Fruit fly (Drosophila melanogaster) whole organism, embryonic: Measurements from ENCODE around the gene Cyp4d1.

ENCODE experiments used
- Abd-B ChIP-seq: fragments of 200-800 bp; sonication (Bioruptor generic); optimal IDR thresholded peaks from 2 replicates; lab custom pipeline; 2018; ENCODE audit warnings: missing biosample characterization, mild to moderate bottlenecking, missing genetic modification characterization, moderate library complexity
- CG10209 ChIP-seq: fragments of 200-800 bp; sonication (Bioruptor generic); optimal IDR thresholded peaks from 3 replicates; lab custom pipeline; 2017; ENCODE audit warnings: missing biosample characterization, mild to moderate bottlenecking, missing genetic modification characterization, missing genetic modification reagents
- CG10267 ChIP-seq: fragments of 200-800 bp; sonication (Bioruptor generic); optimal IDR thresholded peaks from 2 replicates; lab custom pipeline; 2018; ENCODE audit warnings: missing biosample characterization, mild to moderate bottlenecking, missing genetic modification characterization, moderate library complexity
- CG10321 ChIP-seq: fragments of 200-800 bp; sonication (Bioruptor generic); IDR thresholded peaks from 2 replicates; pipeline ENCODE4 v1.3.6; 2022; ENCODE audit warnings: missing biosample characterization, missing genetic modification characterization
- CG12155 ChIP-seq: fragments of 200-800 bp; sonication (Bioruptor generic); optimal IDR thresholded peaks from 3 replicates; lab custom pipeline; 2016; ENCODE audit warnings: missing biosample characterization, missing genetic modification characterization
- CG12769 ChIP-seq: fragments of 200-800 bp; sonication (Bioruptor generic); optimal IDR thresholded peaks from 2 replicates; lab custom pipeline; 2019; ENCODE audit warnings: missing biosample characterization, mild to moderate bottlenecking, missing genetic modification characterization, moderate library complexity
- CG13424 ChIP-seq: fragments of 200-800 bp; sonication (Bioruptor generic); optimal IDR thresholded peaks from 2 replicates; lab custom pipeline; 2019; ENCODE audit warnings: missing biosample characterization, mild to moderate bottlenecking, missing genetic modification characterization, moderate library complexity
- CG13775 ChIP-seq: fragments of 200-800 bp; sonication (Bioruptor generic); optimal IDR thresholded peaks from 3 replicates; lab custom pipeline; 2017; ENCODE audit warnings: missing biosample characterization, mild to moderate bottlenecking, missing genetic modification characterization
- CG15696 ChIP-seq: fragments of 200-800 bp; sonication (Bioruptor generic); optimal IDR thresholded peaks from 2 replicates; lab custom pipeline; 2019; ENCODE audit warnings: missing biosample characterization, mild to moderate bottlenecking, missing genetic modification characterization, moderate library complexity
- CG17186 ChIP-seq: fragments of 200-800 bp; sonication (Bioruptor generic); optimal IDR thresholded peaks from 3 replicates; lab custom pipeline; 2017; ENCODE audit warnings: missing biosample characterization, missing genetic modification reagents, missing genetic modification characterization
- CG17361 ChIP-seq: fragments of 200-800 bp; sonication (Bioruptor generic); IDR thresholded peaks from 3 replicates; pipeline ENCODE4 v1.3.6; 2022; ENCODE audit warnings: missing biosample characterization, missing genetic modification characterization
- CG18262 ChIP-seq: fragments of 200-800 bp; optimal IDR thresholded peaks from 3 replicates; lab custom pipeline; 2019; ENCODE audit warnings: missing biosample characterization, mild to moderate bottlenecking, missing genetic modification characterization, moderate library complexity
- CG1832 ChIP-seq: fragments of 200-800 bp; sonication (Bioruptor generic); optimal IDR thresholded peaks from 2 replicates; lab custom pipeline; 2017; ENCODE audit warnings: missing biosample characterization, mild to moderate bottlenecking, missing genetic modification characterization, inconsistent platforms
- CG18599 ChIP-seq: fragments of 200-800 bp; sonication (Bioruptor generic); optimal IDR thresholded peaks from 3 replicates; lab custom pipeline; 2017; ENCODE audit warnings: missing biosample characterization, missing genetic modification characterization, mild to moderate bottlenecking, moderate library complexity, missing genetic modification reagents
- CG5180 ChIP-seq: fragments of 200-800 bp; sonication (Bioruptor generic); optimal IDR thresholded peaks from 3 replicates; lab custom pipeline; 2017; ENCODE audit warnings: missing biosample characterization, missing genetic modification characterization, mild to moderate bottlenecking, moderate library complexity, missing genetic modification reagents
- CG6272 ChIP-seq: fragments of 200-800 bp; sonication (Bioruptor generic); IDR thresholded peaks from 2 replicates; pipeline ENCODE4 v1.3.6; 2022; ENCODE audit warnings: missing biosample characterization, missing genetic modification characterization
- CG6689 ChIP-seq: fragments of 200-800 bp; sonication (Bioruptor generic); IDR thresholded peaks from 2 replicates; pipeline ENCODE4 v1.3.6; 2022; ENCODE audit warnings: missing biosample characterization, missing genetic modification characterization
- CG6854 ChIP-seq: fragments of 200-800 bp; sonication (Bioruptor generic); optimal IDR thresholded peaks from 3 replicates; lab custom pipeline; 2017; ENCODE audit warnings: missing biosample characterization, mild to moderate bottlenecking, missing genetic modification characterization
- CG8290 ChIP-seq, 3 experiments: fragments of 200-800 bp; sonication (Bioruptor generic); optimal IDR thresholded peaks; 2 replicates each; lab custom pipeline; 2016 to 2019; ENCODE audit warnings: missing biosample characterization in 3 of 3, missing genetic modification characterization in 3 of 3, mild to moderate bottlenecking in 2 of 3, moderate library complexity in 1 of 3
- CG8478 ChIP-seq: fragments of >200 bp; optimal IDR thresholded peaks from 2 replicates; lab custom pipeline; 2018
- Dad ChIP-seq: fragments of 200-800 bp; sonication (Bioruptor generic); optimal IDR thresholded peaks from 3 replicates; lab custom pipeline; 2016; ENCODE audit warnings: missing biosample characterization, missing genetic modification characterization
- Dip3 ChIP-seq: fragments of 200-800 bp; sonication (Bioruptor generic); optimal IDR thresholded peaks from 3 replicates; lab custom pipeline; 2016; ENCODE audit warnings: missing biosample characterization, missing genetic modification characterization
- ERR ChIP-seq: fragments of 200-800 bp; sonication (Bioruptor generic); optimal IDR thresholded peaks from 2 replicates; lab custom pipeline; 2016; ENCODE audit warnings: missing biosample characterization, missing genetic modification characterization
- Hr51 ChIP-seq, 2 experiments: fragments of 200-800 bp; sonication (Bioruptor generic); optimal IDR thresholded peaks; 2 replicates in 1 of 2; 3 replicates in 1 of 2; lab custom pipeline; 2016 to 2018; ENCODE audit warnings: missing biosample characterization in 2 of 2, missing genetic modification characterization in 2 of 2, mild to moderate bottlenecking in 1 of 2, moderate library complexity in 1 of 2
- Lpt ChIP-seq: fragments of >200 bp; optimal IDR thresholded peaks from 2 replicates; lab custom pipeline; 2018; ENCODE audit warnings: missing biosample characterization, missing genetic modification characterization
- MTF-1 ChIP-seq: fragments of 200-800 bp; sonication (Bioruptor generic); optimal IDR thresholded peaks from 2 replicates; lab custom pipeline; 2018; ENCODE audit warnings: missing biosample characterization, mild to moderate bottlenecking, missing genetic modification characterization, borderline replicate concordance
- NK7.1 ChIP-seq: fragments of 200-800 bp; sonication (Bioruptor generic); optimal IDR thresholded peaks from 3 replicates; lab custom pipeline; 2016; ENCODE audit warnings: missing biosample characterization, missing genetic modification characterization
- Nf-YB ChIP-seq: fragments of 200-800 bp; sonication (Bioruptor generic); optimal IDR thresholded peaks from 3 replicates; lab custom pipeline; 2019; ENCODE audit warnings: missing biosample characterization, mild to moderate bottlenecking, missing genetic modification characterization, moderate library complexity
- NfI ChIP-seq: fragments of 200-800 bp; sonication (Bioruptor generic); optimal IDR thresholded peaks from 3 replicates; lab custom pipeline; 2018; ENCODE audit warnings: missing biosample characterization, mild to moderate bottlenecking, missing genetic modification characterization, moderate library complexity
- Opbp ChIP-seq: fragments of 200-800 bp; sonication (Bioruptor generic); IDR thresholded peaks from 3 replicates; pipeline ENCODE4 v1.3.6; 2022; ENCODE audit warnings: missing biosample characterization, missing genetic modification characterization; ENCODE audit not compliant: partially characterized antibody
- Pdp1 ChIP-seq, 2 experiments: fragments of 200-800 bp; sonication (Bioruptor generic); optimal IDR thresholded peaks; 3 replicates each; lab custom pipeline; 2016; ENCODE audit warnings: missing biosample characterization in 2 of 2, missing genetic modification characterization in 2 of 2, mild to moderate bottlenecking in 1 of 2, moderate library complexity in 1 of 2
- Trl ChIP-seq, 3 experiments: fragments of >200 bp in 2 of 3; fragments of 200-800 bp in 1 of 3; sonication (Bioruptor generic) in 1 of 3; optimal IDR thresholded peaks; 2 replicates in 1 of 3; 3 replicates in 2 of 3; lab custom pipeline; 2016 to 2017; ENCODE audit warnings: missing biosample characterization in 1 of 3, missing genetic modification characterization in 1 of 3
- az2 ChIP-seq: fragments of 200-800 bp; sonication (Bioruptor generic); optimal IDR thresholded peaks from 3 replicates; lab custom pipeline; 2016; ENCODE audit warnings: missing biosample characterization, missing genetic modification characterization
- ewg ChIP-seq: fragments of 200-800 bp; sonication (Bioruptor generic); optimal IDR thresholded peaks from 3 replicates; lab custom pipeline; 2017; ENCODE audit warnings: mild to moderate bottlenecking, missing biosample characterization, missing genetic modification reagents, missing genetic modification characterization
- exex ChIP-seq: fragments of 200-800 bp; sonication (Bioruptor generic); optimal IDR thresholded peaks from 4 replicates; lab custom pipeline; 2018; ENCODE audit warnings: missing biosample characterization, mild to moderate bottlenecking, missing genetic modification characterization, moderate library complexity
- fd102C ChIP-seq: fragments of 200-800 bp; sonication (Bioruptor generic); optimal IDR thresholded peaks from 2 replicates; lab custom pipeline; 2018; ENCODE audit warnings: missing biosample characterization, mild to moderate bottlenecking, missing genetic modification characterization, moderate library complexity
- fd3F ChIP-seq: fragments of 200-800 bp; sonication (Bioruptor generic); optimal IDR thresholded peaks from 2 replicates; lab custom pipeline; 2018; ENCODE audit warnings: missing biosample characterization, mild to moderate bottlenecking, missing genetic modification characterization, moderate library complexity
- ftz-f1 ChIP-seq: fragments of 200-800 bp; sonication (Bioruptor generic); optimal IDR thresholded peaks from 2 replicates; lab custom pipeline; 2016; ENCODE audit warnings: missing biosample characterization, missing genetic modification characterization
- hbn ChIP-seq: fragments of 200-800 bp; sonication (Bioruptor generic); IDR thresholded peaks from 2 replicates; pipeline ENCODE4 v1.3.6; 2022; ENCODE audit warnings: missing biosample characterization, missing genetic modification characterization; ENCODE audit not compliant: partially characterized antibody
- kay ChIP-seq: fragments of 200-800 bp; sonication (Bioruptor generic); optimal IDR thresholded peaks from 2 replicates; lab custom pipeline; 2016; ENCODE audit warnings: missing biosample characterization, missing genetic modification characterization
- mld ChIP-seq: fragments of 200-800 bp; sonication (Bioruptor generic); IDR thresholded peaks from 3 replicates; pipeline ENCODE4 v1.3.6; 2022; ENCODE audit warnings: missing biosample characterization, missing genetic modification characterization; ENCODE audit not compliant: partially characterized antibody
- onecut ChIP-seq: fragments of 200-800 bp; sonication (Bioruptor generic); IDR thresholded peaks from 2 replicates; pipeline ENCODE4 v1.3.6; 2022; ENCODE audit warnings: missing biosample characterization, missing genetic modification characterization
- otp ChIP-seq: fragments of 200-800 bp; sonication (Bioruptor generic); IDR thresholded peaks from 3 replicates; pipeline ENCODE4, ENCODE4 v1.3.6; 2022; ENCODE audit warnings: missing biosample characterization, missing genetic modification characterization
- sd ChIP-seq: fragments of 200-800 bp; sonication (Bioruptor generic); optimal IDR thresholded peaks from 3 replicates; lab custom pipeline; 2018; ENCODE audit warnings: missing biosample characterization, mild to moderate bottlenecking, missing genetic modification characterization, moderate library complexity
- sens ChIP-seq: fragments of 200-800 bp; sonication (Bioruptor generic); peaks from one replicate; lab custom pipeline; 2016; ENCODE audit warnings: missing biosample characterization, missing genetic modification characterization
- seq ChIP-seq: fragments of 200-800 bp; sonication (Bioruptor generic); IDR thresholded peaks from 2 replicates; pipeline ENCODE4 v1.3.6; 2022; ENCODE audit warnings: missing biosample characterization, missing genetic modification characterization
- shn ChIP-seq: fragments of 200-800 bp; sonication (Bioruptor generic); optimal IDR thresholded peaks from 3 replicates; lab custom pipeline; 2016; ENCODE audit warnings: missing biosample characterization, missing genetic modification characterization
- stc ChIP-seq: fragments of 200-800 bp; sonication (Bioruptor generic); IDR thresholded peaks from 2 replicates; pipeline ENCODE4 v1.3.6; 2022; ENCODE audit warnings: missing biosample characterization, missing genetic modification characterization
- tin ChIP-seq: fragments of 200-800 bp; sonication (Bioruptor generic); optimal IDR thresholded peaks from 3 replicates; lab custom pipeline; 2016; ENCODE audit warnings: missing biosample characterization, missing genetic modification characterization
- tx ChIP-seq: fragments of 200-800 bp; sonication (Bioruptor generic); optimal IDR thresholded peaks from 2 replicates; lab custom pipeline; 2016; ENCODE audit warnings: missing biosample characterization, missing genetic modification characterization

The Cyp4d1 gene

dm6 chrX:2138417-2138816 lies 23.6 kb downstream of the Cyp4d1 start (continued):
- TF ChIP-seq CG17186 (no peak), Dad (no peak), CG13424 (no peak), CG5180 (GFP tag; lab: Kevin White, UChicago) (no peak), shn (no peak), sd (tag; lab: Kevin White, UChicago) (peak; percentile 67), CG6854 (no peak), Dip3 (no peak), onecut (GFP tag; lab: Robert Waterston, UW) (no peak), CG10209 (GFP tag; lab: Kevin White, UChicago) (no peak), CG10321 (peak; percentile 51), CG17361 (GFP tag; lab: Robert Waterston, UW) (no peak), CG18262 (no peak), fd102C (GFP tag; lab: Kevin White, UChicago) (no peak), hbn (no peak), ERR (GFP tag; lab: Kevin White, UChicago) (no peak), CG18599 (GFP tag; lab: Kevin White, UChicago) (peak; percentile 13), NK7.1 (GFP tag; lab: Kevin White, UChicago) (no peak), seq (GFP tag; lab: Robert Waterston, UW) (no peak), Abd-B (GFP tag; lab: Kevin White, UChicago) (peak; percentile 60), ewg (peak; percentile 79), CG6689 (GFP tag; lab: Robert Waterston, UW) (no peak), CG8290 (GFP tag; optimal IDR thresholded peaks at IDR 0.05; lab: Kevin White, UChicago) (no peak), CG8290 (tag; optimal IDR thresholded peaks at IDR 0.05; lab: Kevin White, UChicago) (no peak), Trl (optimal IDR thresholded peaks at IDR 0.05; lab: Kevin White, UChicago) (peak in 1 of 2 experiments; percentile 76), Trl (GFP tag; optimal IDR thresholded peaks at IDR 0.05; lab: Kevin White, UChicago) (no peak), CG6272 (GFP tag; lab: Robert Waterston, UW) (no peak), exex (tag; lab: Kevin White, UChicago) (peak; percentile 18), CG12155 (no peak), stc (GFP tag; lab: Robert Waterston, UW) (no peak), az2 (GFP tag; lab: Kevin White, UChicago) (no peak), kay (no peak), CG12769 (tag; lab: Kevin White, UChicago) (peak; percentile 8), ftz-f1 (GFP tag; lab: Kevin White, UChicago) (peak; percentile 5), CG8478 (lab: Kevin White, UChicago) (peak; percentile 27), Opbp (GFP tag; lab: Robert Waterston, UW) (0 out of 3 replicates have a peak, but pooled peaks have one; percentile 27), CG15696 (no peak), mld (GFP tag; lab: Robert Waterston, UW) (no peak), MTF-1 (GFP tag; lab: Kevin White, UChicago) (no peak), CG10267 (tag; lab: Kevin White, UChicago) (no peak), tin (GFP tag; lab: Kevin White, UChicago) (no peak), Pdp1 (GFP tag; optimal IDR thresholded peaks at IDR 0.05; lab: Kevin White, UChicago) (peak in 1 of 2 experiments; percentile 11), Hr51 (GFP tag; optimal IDR thresholded peaks at IDR 0.05; lab: Kevin White, UChicago) (peak in 1 of 2 experiments; percentile 22), tx (GFP tag; lab: Kevin White, UChicago) (no peak), fd3F (GFP tag; lab: Kevin White, UChicago) (no peak), Nf-YB (peak; percentile 79), Lpt (GFP tag; lab: Kevin White, UChicago) (no peak), sens (peak; percentile 51), CG1832 (GFP tag; lab: Kevin White, UChicago) (peak; percentile 78), NfI (no peak), CG13775 (GFP tag; lab: Kevin White, UChicago) (no peak), otp (GFP tag; lab: Robert Waterston, UW) (no peak)
